Worm (Caenorhabditis elegans) whole organism, young adult: ENCODE measurements around the gene H35N09.1.

Source experiments
- B0261.1 ChIP-seq: sonication (generic microtip); optimal IDR thresholded peaks from 2 replicates; lab custom pipeline; 2016; ENCODE audit warnings: mild to moderate bottlenecking, missing genetic modification characterization, moderate library complexity, missing compliant biosample characterization
- B0336.3 ChIP-seq: fragments of 200-800 bp; sonication (Bioruptor generic); IDR thresholded peaks from 2 replicates; pipeline ENCODE4 v1.3.6; 2022; ENCODE audit warnings: missing genetic modification characterization, missing compliant biosample characterization
- C06A6.2 ChIP-seq: fragments of 200-800 bp; sonication (Bioruptor generic); conservative IDR thresholded peaks from 2 replicates; pipeline ENCODE4 v1.3.6; 2022; ENCODE audit warnings: missing genetic modification characterization, missing compliant biosample characterization
- F22D6.2 ChIP-seq: sonication (generic microtip); optimal IDR thresholded peaks from 2 replicates; lab custom pipeline; 2016; ENCODE audit warnings: mild to moderate bottlenecking, missing genetic modification characterization, missing compliant biosample characterization
- F33H1.4 ChIP-seq: fragments of 200-800 bp; sonication (Bioruptor generic); IDR thresholded peaks from 2 replicates; pipeline ENCODE4 v1.3.6; 2022; ENCODE audit warnings: missing genetic modification reagents, missing genetic modification characterization, missing compliant biosample characterization
- F39B2.1 ChIP-seq: fragments of 200-800 bp; sonication (Bioruptor generic); IDR thresholded peaks from 2 replicates; pipeline ENCODE4 v1.3.6; 2022; ENCODE audit warnings: missing genetic modification reagents, missing genetic modification characterization, missing compliant biosample characterization
- K11D2.4 ChIP-seq: fragments of 200-800 bp; sonication (Bioruptor generic); IDR thresholded peaks from 2 replicates; pipeline ENCODE4 v1.3.6; 2022; ENCODE audit warnings: missing genetic modification reagents, missing genetic modification characterization, missing compliant biosample characterization
- K12H6.12 ChIP-seq: fragments of 200-800 bp; sonication (Bioruptor generic); optimal IDR thresholded peaks from 2 replicates; lab custom pipeline; 2018; ENCODE audit warnings: mild to moderate bottlenecking, missing genetic modification characterization, missing compliant biosample characterization
- Y53F4B.3 ChIP-seq: fragments of 200-800 bp; sonication (Bioruptor generic); IDR thresholded peaks from 2 replicates; pipeline ENCODE4 v1.3.6; 2022; ENCODE audit warnings: missing genetic modification reagents, missing genetic modification characterization, missing compliant biosample characterization
- ZK185.1 ChIP-seq: sonication (generic microtip); optimal IDR thresholded peaks from 2 replicates; lab custom pipeline; 2016; ENCODE audit warnings: mild to moderate bottlenecking, missing genetic modification characterization, missing compliant biosample characterization; ENCODE audit not compliant: poor library complexity, severe bottlenecking
- aptf-2 ChIP-seq: fragments of 200-800 bp; sonication (Bioruptor generic); conservative IDR thresholded peaks from 2 replicates; pipeline ENCODE4 v1.3.6; 2022; ENCODE audit warnings: missing genetic modification reagents, missing genetic modification characterization, missing compliant biosample characterization
- aptf-3 ChIP-seq: fragments of 200-800 bp; sonication (Bioruptor generic); IDR thresholded peaks from 2 replicates; pipeline ENCODE4 v1.3.6; 2022; ENCODE audit warnings: missing genetic modification characterization, missing compliant biosample characterization
- athp-1 ChIP-seq: sonication (generic microtip); optimal IDR thresholded peaks from 2 replicates; lab custom pipeline; 2017; ENCODE audit warnings: mild to moderate bottlenecking, missing genetic modification characterization, missing compliant biosample characterization
- bed-1 ChIP-seq: fragments of 200-800 bp; sonication (Bioruptor generic); IDR thresholded peaks from 2 replicates; pipeline ENCODE4 v1.3.6; 2022; ENCODE audit warnings: missing genetic modification reagents, missing genetic modification characterization, missing compliant biosample characterization
- ceh-40 ChIP-seq: fragments of 200-800 bp; sonication (Bioruptor generic); IDR thresholded peaks from 2 replicates; pipeline ENCODE4 v1.3.6; 2022; ENCODE audit warnings: missing genetic modification characterization, missing compliant biosample characterization
- ceh-79 ChIP-seq: sonication (generic microtip); optimal IDR thresholded peaks from 2 replicates; lab custom pipeline; 2017; ENCODE audit warnings: mild to moderate bottlenecking, missing genetic modification characterization, missing compliant biosample characterization
- fkh-3 ChIP-seq: sonication (generic microtip); optimal IDR thresholded peaks from 2 replicates; lab custom pipeline; 2016; ENCODE audit warnings: mild to moderate bottlenecking, missing genetic modification characterization, missing compliant biosample characterization
- gei-17 ChIP-seq: fragments of 200-800 bp; sonication (Bioruptor generic); optimal IDR thresholded peaks from 2 replicates; lab custom pipeline; 2018; ENCODE audit warnings: mild to moderate bottlenecking, missing genetic modification characterization, missing compliant biosample characterization
- him-1 ChIP-seq: sonication (generic microtip); optimal IDR thresholded peaks from 2 replicates; lab custom pipeline; 2016; ENCODE audit warnings: missing genotype, missing genetic modification reagents, missing genetic modification characterization, missing compliant biosample characterization
- hmg-1.2 ChIP-seq: fragments of 200-800 bp; sonication (Bioruptor generic); IDR thresholded peaks from 2 replicates; pipeline ENCODE4 v1.3.6; 2022; ENCODE audit warnings: missing genetic modification reagents, missing genetic modification characterization, missing compliant biosample characterization
- hmg-20 ChIP-seq: fragments of 200-800 bp; sonication (Bioruptor generic); IDR thresholded peaks from 2 replicates; pipeline ENCODE4 v1.3.6; 2022; ENCODE audit warnings: missing genetic modification reagents, missing genetic modification characterization, missing compliant biosample characterization
- hsf-1 ChIP-seq: fragments of 200-800 bp; sonication (Bioruptor generic); IDR thresholded peaks from 2 replicates; pipeline ENCODE4 v1.3.6; 2022; ENCODE audit warnings: missing genetic modification reagents, missing genetic modification characterization, missing compliant biosample characterization
- let-607 ChIP-seq, 2 experiments: fragments of 200-800 bp in 1 of 2; sonication (Bioruptor generic) in 1 of 2; sonication (generic microtip) in 1 of 2; optimal IDR thresholded peaks; 2 replicates each; lab custom pipeline; 2016 to 2018; ENCODE audit warnings: mild to moderate bottlenecking in 2 of 2, missing compliant biosample characterization in 2 of 2, missing genetic modification characterization in 2 of 2, moderate library complexity in 2 of 2, missing genotype in 1 of 2
- lin-26 ChIP-seq: fragments of 200-800 bp; sonication (Bioruptor generic); IDR thresholded peaks from 2 replicates; pipeline ENCODE4 v1.3.6; 2022; ENCODE audit warnings: missing genetic modification reagents, missing genetic modification characterization, missing compliant biosample characterization
- lin-35 ChIP-seq, 3 experiments: fragments of 150-350 bp in 2 of 3; sonication (generic microtip) in 1 of 3; optimal IDR thresholded peaks; 2 replicates each; lab custom pipeline; 2014 to 2018; ENCODE audit warnings: missing biosample characterization in 3 of 3, missing genetic modification characterization in 3 of 3, missing genetic modification reagents in 3 of 3
- lin-40 ChIP-seq: sonication (generic microtip); optimal IDR thresholded peaks from 2 replicates; lab custom pipeline; 2016; ENCODE audit warnings: missing genetic modification characterization, mild to moderate bottlenecking, missing compliant biosample characterization, missing genotype, missing genetic modification reagents
- lin-54 ChIP-seq: fragments of 200-800 bp; sonication (Bioruptor generic); optimal IDR thresholded peaks from 2 replicates; lab custom pipeline; 2018; ENCODE audit warnings: mild to moderate bottlenecking, missing genetic modification characterization, missing compliant biosample characterization
- madf-10 ChIP-seq: sonication (generic microtip); optimal IDR thresholded peaks from 2 replicates; lab custom pipeline; 2016; ENCODE audit warnings: mild to moderate bottlenecking, missing genetic modification characterization, missing compliant biosample characterization
- madf-6 ChIP-seq: fragments of 200-800 bp; sonication (Bioruptor generic); IDR thresholded peaks from 2 replicates; pipeline ENCODE4 v1.3.6; 2022; ENCODE audit warnings: missing genetic modification reagents, missing genetic modification characterization, missing compliant biosample characterization
- nfya-1 ChIP-seq: sonication (generic microtip); optimal IDR thresholded peaks from 2 replicates; lab custom pipeline; 2017; ENCODE audit warnings: antibody characterized with exemption, missing compliant biosample characterization, missing genetic modification characterization, borderline replicate concordance; ENCODE audit not compliant: insufficient read depth
- nfya-2 ChIP-seq: fragments of 200-800 bp; sonication (Bioruptor generic); IDR thresholded peaks from 2 replicates; pipeline ENCODE4 v1.3.6; 2022; ENCODE audit warnings: missing genetic modification reagents, missing genetic modification characterization, missing compliant biosample characterization
- nhr-179 ChIP-seq: sonication (generic microtip); optimal IDR thresholded peaks from 2 replicates; lab custom pipeline; 2016; ENCODE audit warnings: mild to moderate bottlenecking, missing genetic modification characterization, missing compliant biosample characterization
- rec-8 ChIP-seq, 2 experiments: sonication (generic microtip); optimal IDR thresholded peaks; 2 replicates each; lab custom pipeline; 2016; ENCODE audit warnings: mild to moderate bottlenecking in 2 of 2, missing genetic modification characterization in 2 of 2, missing genetic modification reagents in 2 of 2, missing genotype in 2 of 2, missing biosample characterization in 1 of 2, missing compliant biosample characterization in 1 of 2, moderate library complexity in 1 of 2
- rpc-1 ChIP-seq, 2 experiments: fragments of 150-350 bp in 1 of 2; sonication (generic microtip) in 1 of 2; optimal IDR thresholded peaks; 2 replicates each; lab custom pipeline; 2014 to 2018; ENCODE audit warnings: missing biosample characterization in 1 of 2, missing genetic modification characterization in 1 of 2, missing genetic modification reagents in 1 of 2, missing genotype in 1 of 2
- sea-2 ChIP-seq: fragments of 200-800 bp; sonication (Bioruptor generic); IDR thresholded peaks from 2 replicates; pipeline ENCODE4 v1.3.6; 2022; ENCODE audit warnings: missing genetic modification characterization, missing compliant biosample characterization
- snpc-1.1 ChIP-seq: sonication (generic microtip); optimal IDR thresholded peaks from 2 replicates; lab custom pipeline; 2017; ENCODE audit warnings: missing genetic modification characterization, mild to moderate bottlenecking, missing compliant biosample characterization, antibody characterized with exemption, moderate library complexity, missing genotype, missing genetic modification reagents; ENCODE audit not compliant: insufficient read depth
- snpc-3.4 ChIP-seq: sonication (generic microtip); optimal IDR thresholded peaks from 2 replicates; lab custom pipeline; 2017; ENCODE audit warnings: missing genetic modification characterization, mild to moderate bottlenecking, missing compliant biosample characterization, antibody characterized with exemption, moderate library complexity, missing genotype, missing genetic modification reagents
- tbx-9 ChIP-seq: sonication (generic microtip); optimal IDR thresholded peaks from 2 replicates; lab custom pipeline; 2016; ENCODE audit warnings: borderline replicate concordance, missing genetic modification characterization, inconsistent platforms, missing compliant biosample characterization
- unc-62 ChIP-seq: fragments of 150-350 bp; optimal IDR thresholded peaks from 2 replicates; lab custom pipeline; 2014; ENCODE audit warnings: missing biosample characterization, missing genetic modification reagents, missing genetic modification characterization
- zfh-2 ChIP-seq: fragments of 200-800 bp; sonication (Bioruptor generic); conservative IDR thresholded peaks from 2 replicates; pipeline ENCODE4 v1.3.6; 2022; ENCODE audit warnings: missing genetic modification reagents, missing genetic modification characterization, missing compliant biosample characterization
- ztf-22 ChIP-seq: fragments of 200-800 bp; sonication (Bioruptor generic); optimal IDR thresholded peaks from 2 replicates; lab custom pipeline; 2018; ENCODE audit warnings: mild to moderate bottlenecking, missing genetic modification characterization, moderate library complexity, missing compliant biosample characterization
- ztf-25 ChIP-seq: fragments of 200-800 bp; sonication (Bioruptor generic); IDR thresholded peaks from 2 replicates; pipeline ENCODE4 v1.3.6; 2022; ENCODE audit warnings: missing genetic modification reagents, missing genetic modification characterization, missing compliant biosample characterization
- ztf-28 ChIP-seq: fragments of 200-800 bp; sonication (Bioruptor generic); IDR thresholded peaks from 2 replicates; pipeline ENCODE4 v1.3.6; 2022; ENCODE audit warnings: missing genetic modification reagents, missing genetic modification characterization, missing compliant biosample characterization

The H35N09.1 gene

ce11 chrX:8650535-8650934 is 45.4 kb downstream of the H35N09.1 start (continued):
- TF ChIP-seq lin-35 (GFP tag; optimal IDR thresholded peaks at IDR 0.05; lab: Kevin White, UChicago) (peak in 1 of 3 experiments; percentile 23), hsf-1 (GFP tag; lab: Robert Waterston, UW) (no peak), gei-17 (GFP tag; lab: Kevin White, UChicago) (no peak), hmg-20 (GFP tag; lab: Robert Waterston, UW) (peak; percentile 56; the same call in 1 of the 2 replicates), lin-40 (tag; lab: Kevin White, UChicago) (peak; percentile 39), lin-26 (GFP tag; lab: Robert Waterston, UW) (peak; percentile 88), sea-2 (no peak), lin-54 (GFP tag; lab: Kevin White, UChicago) (no peak), hmg-1.2 (peak; percentile 64), athp-1 (peak; percentile 58), bed-1 (no peak), rec-8 (tag; optimal IDR thresholded peaks at IDR 0.05; lab: Kevin White, UChicago) (peak; percentile 36 to 48), F33H1.4 (GFP tag; lab: Robert Waterston, UW) (no peak), Y53F4B.3 (no peak), him-1 (peak; percentile 73), F39B2.1 (no peak), madf-10 (tag; lab: Kevin White, UChicago) (peak; percentile 43), ztf-25 (GFP tag; lab: Robert Waterston, UW) (peak; percentile 79; the same call in 1 of the 2 replicates), nfya-2 (GFP tag; lab: Robert Waterston, UW) (no peak), madf-6 (GFP tag; lab: Robert Waterston, UW) (no peak; the same call in 1 of the 2 replicates), ceh-79 (tag; lab: Kevin White, UChicago) (peak; percentile 18), snpc-1.1 (tag; lab: Kevin White, UChicago) (no peak), nhr-179 (tag; lab: Kevin White, UChicago) (no peak), snpc-3.4 (tag; lab: Kevin White, UChicago) (peak; percentile 57), tbx-9 (tag; lab: Kevin White, UChicago) (no peak), C06A6.2 (no peak), let-607 (tag; optimal IDR thresholded peaks at IDR 0.05; lab: Kevin White, UChicago) (peak; percentile 38 to 51), nfya-1 (tag; lab: Kevin White, UChicago) (no peak), fkh-3 (tag; lab: Kevin White, UChicago) (no peak), B0336.3 (GFP tag; lab: Robert Waterston, UW) (no peak), unc-62 (no peak), aptf-3 (GFP tag; lab: Robert Waterston, UW) (no peak)

ce11 chrX:8656019-8656418 is 50.9 kb downstream of the H35N09.1 start:
- TF ChIP-seq sea-2: no peak
- no peak for TF ChIP-seq K11D2.4 (GFP tag; lab: Robert Waterston, UW)
- no peak for TF ChIP-seq zfh-2 (GFP tag; lab: Robert Waterston, UW)
- no peak for TF ChIP-seq B0261.1 (tag; lab: Kevin White, UChicago)
- no peak for TF ChIP-seq ztf-28 (GFP tag; lab: Robert Waterston, UW)
- TF ChIP-seq ZK185.1: no peak
- no peak for TF ChIP-seq rpc-1 (optimal IDR thresholded peaks at IDR 0.05; lab: Kevin White, UChicago)
- no peak for TF ChIP-seq rpc-1 (tag; optimal IDR thresholded peaks at IDR 0.05; lab: Kevin White, UChicago)
- no peak for TF ChIP-seq ztf-22 (GFP tag; lab: Kevin White, UChicago)
- no peak for TF ChIP-seq aptf-2
- no peak for TF ChIP-seq lin-26 (GFP tag; lab: Robert Waterston, UW)
- no peak for TF ChIP-seq F22D6.2 (tag; lab: Kevin White, UChicago)
- no peak for TF ChIP-seq ceh-40 (GFP tag; lab: Robert Waterston, UW)
- TF ChIP-seq K12H6.12 (tag; lab: Kevin White, UChicago): no peak
